Fruit fly (Drosophila melanogaster) whole organism, embryonic: ENCODE measurements around the gene RpS29.

Experiments
- Awh ChIP-seq: fragments of 200-800 bp; sonication (Bioruptor generic); IDR thresholded peaks from 2 replicates; pipeline ENCODE4, ENCODE4 v1.3.6; 2022; ENCODE audit warnings: missing biosample characterization, missing genetic modification characterization
- CG18619 ChIP-seq: fragments of 200-800 bp; sonication (Bioruptor generic); optimal IDR thresholded peaks from 3 replicates; lab custom pipeline; 2017; ENCODE audit warnings: missing biosample characterization, mild to moderate bottlenecking, missing genetic modification characterization
- CG2129 ChIP-seq: fragments of 200-800 bp; sonication (Bioruptor generic); IDR thresholded peaks from 2 replicates; pipeline ENCODE4 v1.3.6; 2022; ENCODE audit warnings: missing biosample characterization, missing genetic modification characterization; ENCODE audit not compliant: partially characterized antibody
- CG2678 ChIP-seq: fragments of 200-800 bp; sonication (Bioruptor generic); optimal IDR thresholded peaks from 3 replicates; lab custom pipeline; 2019; ENCODE audit warnings: missing biosample characterization, mild to moderate bottlenecking, missing genetic modification characterization, moderate library complexity
- CG32772 ChIP-seq: fragments of 200-800 bp; sonication (Bioruptor generic); IDR thresholded peaks from 2 replicates; pipeline ENCODE4 v1.3.6; 2022; ENCODE audit warnings: missing biosample characterization, missing genetic modification characterization
- CG5245 ChIP-seq: fragments of 200-800 bp; sonication (Bioruptor generic); optimal IDR thresholded peaks from 3 replicates; lab custom pipeline; 2016; ENCODE audit warnings: missing biosample characterization, missing genetic modification characterization
- CG9932 ChIP-seq: fragments of 200-800 bp; sonication (Bioruptor generic); IDR thresholded peaks from 2 replicates; pipeline ENCODE4 v1.3.6; 2022; ENCODE audit warnings: missing biosample characterization, missing genetic modification characterization
- CTCF ChIP-seq: fragments of 200-800 bp; sonication (Bioruptor generic); optimal IDR thresholded peaks from 2 replicates; lab custom pipeline; 2017; ENCODE audit warnings: missing biosample characterization, mild to moderate bottlenecking, missing genetic modification characterization, moderate library complexity
- Elba2 ChIP-seq: fragments of 200-800 bp; sonication (Bioruptor generic); optimal IDR thresholded peaks from 3 replicates; lab custom pipeline; 2016; ENCODE audit warnings: missing biosample characterization, missing genetic modification characterization
- Hr78 ChIP-seq, 2 experiments: fragments of 200-800 bp in 1 of 2; fragments of >200 bp in 1 of 2; sonication (Bioruptor generic) in 1 of 2; optimal IDR thresholded peaks; 2 replicates each; lab custom pipeline; 2017 to 2019; ENCODE audit warnings: missing biosample characterization in 2 of 2, missing genetic modification characterization in 2 of 2, mild to moderate bottlenecking in 1 of 2, moderate library complexity in 1 of 2
- NC2β ChIP-seq: fragments of 200-800 bp; sonication (Bioruptor generic); optimal IDR thresholded peaks from 2 replicates; lab custom pipeline; 2016; ENCODE audit warnings: missing biosample characterization, missing genetic modification characterization
- az2 ChIP-seq: fragments of 200-800 bp; sonication (Bioruptor generic); optimal IDR thresholded peaks from 3 replicates; lab custom pipeline; 2016; ENCODE audit warnings: missing biosample characterization, missing genetic modification characterization
- dysf ChIP-seq: fragments of 200-800 bp; sonication (Bioruptor generic); IDR thresholded peaks from 3 replicates; pipeline ENCODE4 v1.3.6; 2022; ENCODE audit warnings: missing biosample characterization, missing genetic modification characterization
- gce ChIP-seq: fragments of 200-800 bp; sonication (Bioruptor generic); IDR thresholded peaks from 3 replicates; pipeline ENCODE4 v1.3.6; 2022; ENCODE audit warnings: missing biosample characterization, missing genetic modification characterization
- hkb ChIP-seq, 2 experiments: fragments of 200-800 bp in 1 of 2; fragments of >200 bp in 1 of 2; sonication (Bioruptor generic) in 1 of 2; IDR thresholded peaks in 1 of 2; optimal IDR thresholded peaks in 1 of 2; 2 replicates each; pipeline versions ENCODE4 v1.3.6 to Lab custom; 2017 to 2022; ENCODE audit warnings: missing biosample characterization in 1 of 2, missing genetic modification characterization in 1 of 2
- tgo ChIP-seq: fragments of 200-800 bp; sonication (Bioruptor generic); IDR thresholded peaks from 3 replicates; pipeline ENCODE4 v1.3.6; 2022; ENCODE audit warnings: missing biosample characterization, missing genetic modification characterization
- tll ChIP-seq, 2 experiments: fragments of 200-800 bp in 1 of 2; fragments of >200 bp in 1 of 2; sonication (Bioruptor generic) in 1 of 2; optimal IDR thresholded peaks; 2 replicates each; lab custom pipeline; 2017 to 2019; ENCODE audit warnings: missing biosample characterization in 2 of 2, missing genetic modification characterization in 2 of 2, mild to moderate bottlenecking in 1 of 2, moderate library complexity in 1 of 2
- zen ChIP-seq: fragments of 200-800 bp; sonication (Bioruptor generic); optimal IDR thresholded peaks from 3 replicates; lab custom pipeline; 2018; ENCODE audit warnings: missing biosample characterization, mild to moderate bottlenecking, missing genetic modification characterization, moderate library complexity

RpS29 gene

DNA sequence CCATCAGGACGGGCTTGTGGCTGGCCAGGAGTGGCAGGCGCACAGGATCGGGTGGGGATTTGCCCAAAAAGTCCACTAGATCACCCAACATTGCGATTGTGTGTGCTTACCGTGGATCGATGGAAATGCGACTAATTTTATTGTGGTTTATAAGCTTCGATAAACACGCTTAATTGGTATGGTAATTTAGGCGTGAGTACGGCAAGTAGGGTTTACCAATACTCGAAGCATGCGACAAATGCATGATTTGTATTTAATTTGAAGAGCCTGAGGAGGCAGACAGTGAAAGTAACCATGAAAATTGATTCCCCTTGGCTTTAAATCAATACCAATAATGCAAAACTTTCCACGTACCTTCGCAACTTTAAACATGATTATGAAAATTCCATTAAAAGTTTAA is 41.9 kb downstream of the RpS29 start, which contains the start of gene CG9458:
Gene CG9458, minus strand, starts transcription at position 101 of the 400 bp plus-strand sequence.
- no peak for TF ChIP-seq CG9932 (GFP tag; lab: Robert Waterston, UW)
- no peak for TF ChIP-seq CG5245
- 0 out of 2 replicates have a peak, but pooled peaks have one; percentile 20 for TF ChIP-seq CG32772
- TF ChIP-seq Hr78 (GFP tag; optimal IDR thresholded peaks at IDR 0.05; lab: Kevin White, UChicago): no peak
- no peak for TF ChIP-seq tgo (GFP tag; lab: Robert Waterston, UW)

DNA sequence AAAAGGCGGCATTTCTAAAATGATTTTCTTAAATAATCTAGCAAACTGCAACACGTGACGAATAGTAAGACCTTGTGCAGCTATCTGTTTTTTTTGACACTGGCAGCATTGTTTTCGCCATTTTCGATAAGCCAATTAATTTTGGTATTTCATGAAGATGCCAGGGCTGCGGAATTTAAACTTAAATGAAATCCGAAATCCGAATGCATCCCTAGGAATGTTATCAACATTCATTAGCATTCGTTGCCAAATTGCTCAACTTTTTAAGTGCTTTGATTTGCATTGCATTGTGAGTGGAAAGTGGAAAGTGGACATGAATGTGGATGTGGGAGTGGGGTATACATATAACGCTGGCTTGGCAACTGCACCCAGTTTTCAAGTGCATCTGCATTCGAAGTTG is 43.2 kb downstream of the RpS29 start, which contains the start of gene CG42857:
Gene CG42857, minus strand, starts transcription at position 101 of the 400 bp plus-strand sequence.
- TF ChIP-seq tll (GFP tag; optimal IDR thresholded peaks at IDR 0.05; lab: Kevin White, UChicago) (no peak), az2 (no peak), Elba2 (GFP tag; lab: Kevin White, UChicago) (no peak), dysf (GFP tag; lab: Robert Waterston, UW) (no peak), NC2β (GFP tag; lab: Kevin White, UChicago) (no peak), CTCF (GFP tag; lab: Kevin White, UChicago) (no peak), zen (tag; lab: Kevin White, UChicago) (no peak), hkb (optimal IDR thresholded peaks at IDR 0.05; lab: Kevin White, UChicago) (no peak), hkb (GFP tag; IDR thresholded peaks at IDR 0.05; lab: Robert Waterston, UW) (no peak), CG2678 (tag; lab: Kevin White, UChicago) (no peak), gce (no peak)

DNA sequence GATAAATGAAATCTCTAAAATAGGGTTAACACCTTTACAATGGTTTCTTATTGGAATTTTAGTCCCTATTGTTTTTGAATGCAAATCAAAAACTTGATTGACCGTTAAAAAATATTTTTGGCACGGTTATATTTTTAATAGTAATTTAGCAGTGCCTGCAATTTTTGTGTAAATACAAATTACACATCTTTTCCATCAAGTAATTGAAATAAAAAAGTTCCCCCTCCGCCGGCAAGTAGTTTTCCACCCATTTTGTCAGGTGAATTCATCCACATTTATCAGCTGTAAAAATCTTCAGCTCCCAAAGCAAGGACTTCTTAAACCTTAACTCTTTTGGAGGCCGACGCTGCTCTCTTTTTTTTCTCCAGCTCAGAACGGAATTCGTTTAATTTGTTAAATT is 45.9 kb downstream of the RpS29 start, which contains the start of gene CG34302:
Gene CG34302, minus strand, starts transcription at position 101 of the 400 bp plus-strand sequence.
- no peak for TF ChIP-seq CG2129 (GFP tag; lab: Robert Waterston, UW)
- no peak for TF ChIP-seq CG18619 (GFP tag; lab: Kevin White, UChicago)
- no peak for TF ChIP-seq CTCF (GFP tag; lab: Kevin White, UChicago)
- no peak for TF ChIP-seq Awh (GFP tag; lab: Robert Waterston, UW)
